Worm (Caenorhabditis elegans): ENCODE measurements around the gene F54B11.5.

DNA sequence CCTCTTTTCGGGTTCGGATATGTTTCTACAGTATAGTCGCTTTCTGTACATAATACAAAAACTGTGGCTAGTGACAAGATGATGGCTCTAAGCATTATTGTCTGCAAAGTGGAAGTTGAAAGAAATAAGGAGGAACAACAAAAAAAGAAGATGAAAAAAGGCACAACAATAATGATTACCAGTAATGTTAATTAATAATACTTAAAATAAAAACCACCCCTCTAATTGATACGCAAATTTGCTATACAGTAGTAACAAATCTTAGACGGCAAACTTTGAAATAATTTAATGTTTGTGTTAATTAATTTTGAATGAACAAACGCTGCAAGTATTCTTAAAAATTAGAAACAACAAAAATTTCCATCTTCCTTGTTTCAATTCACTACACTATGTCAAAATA, 25.8 kb upstream of the F54B11.5 start, which contains the start of gene Y12A6A.1:
- TF ChIP-seq tbx-2 (tag; optimal IDR thresholded peaks at IDR 0.05) (no peak), pax-1 (tag; optimal IDR thresholded peaks at IDR 0.05) (no peak), dmd-4 (tag; optimal IDR thresholded peaks at IDR 0.05; ENCODE audit: borderline replicate concordance) (no peak), ztf-16 (tag; optimal IDR thresholded peaks at IDR 0.05) (no peak), pat-9 (tag; optimal IDR thresholded peaks at IDR 0.05) (no peak), nhr-11 (tag; optimal IDR thresholded peaks at IDR 0.05) (no peak), fax-1 (tag; optimal IDR thresholded peaks at IDR 0.05) (no peak)
